Fruit fly (Drosophila melanogaster): ENCODE data around the gene Prosalpha4.

The Prosalpha4 gene

dm6 chrX:16275854-16276338 is at the start of gene Prosalpha4, which contains the start of gene kat80 (continued):
- no peak for TF ChIP-seq E2f1 (GFP tag; IDR thresholded peaks at IDR 0.05)
- TF ChIP-seq CG33557 (GFP tag; optimal IDR thresholded peaks at IDR 0.05), result no peak
- TF ChIP-seq sqz (GFP tag; optimal IDR thresholded peaks at IDR 0.05), result peak; percentile 18
- TF ChIP-seq CG10462 (GFP tag; optimal IDR thresholded peaks at IDR 0.05), result no peak
- peak; percentile 43 for TF ChIP-seq pzg (GFP tag; optimal IDR thresholded peaks at IDR 0.05)
- no peak for TF ChIP-seq Optix (GFP tag; IDR thresholded peaks at IDR 0.05)
- no peak for TF ChIP-seq lmd (GFP tag; IDR thresholded peaks at IDR 0.05)
- no peak for TF ChIP-seq pho (GFP tag; optimal IDR thresholded peaks at IDR 0.05)
- TF ChIP-seq CG17912 (GFP tag; optimal IDR thresholded peaks at IDR 0.05), result peak; percentile 60
- no peak for TF ChIP-seq BtbVII (GFP tag; optimal IDR thresholded peaks at IDR 0.05)
- no peak for TF ChIP-seq CG8089 (GFP tag; optimal IDR thresholded peaks at IDR 0.05)
- no peak for TF ChIP-seq CG16815 (GFP tag; optimal IDR thresholded peaks at IDR 0.05)
- peak; percentile 47 for TF ChIP-seq CG15696 (tag; optimal IDR thresholded peaks at IDR 0.05)
- TF ChIP-seq Max (GFP tag; optimal IDR thresholded peaks at IDR 0.05), result no peak
- peak; percentile 73 for TF ChIP-seq CG8924 (tag; optimal IDR thresholded peaks at IDR 0.05)
- TF ChIP-seq D19B (GFP tag; optimal IDR thresholded peaks at IDR 0.05), result no peak
- TF ChIP-seq CG6791 (GFP tag; IDR thresholded peaks at IDR 0.05; ENCODE audit: partially characterized antibody), result peak; percentile 42; the same call in 2 of the 3 replicates
- TF ChIP-seq prd (optimal IDR thresholded peaks at IDR 0.05), result no peak
- TF ChIP-seq prd (GFP tag; IDR thresholded peaks at IDR 0.05), result peak; percentile 13; the same call in 1 of the 3 replicates
- TF ChIP-seq CG31388 (GFP tag; optimal IDR thresholded peaks at IDR 0.05), result no peak
- TF ChIP-seq wor (GFP tag; IDR thresholded peaks at IDR 0.05), result no peak
- no peak for TF ChIP-seq CG3407 (GFP tag; optimal IDR thresholded peaks at IDR 0.05)
- peak; percentile 27; the same call in 1 of the 3 replicates for TF ChIP-seq zfh1 (GFP tag; IDR thresholded peaks at IDR 0.05)
- no peak for TF ChIP-seq CG13123 (GFP tag; optimal IDR thresholded peaks at IDR 0.05)
- TF ChIP-seq bsh (GFP tag; optimal IDR thresholded peaks at IDR 0.05), result peak in 1 of 2 experiments; percentile 28
- TF ChIP-seq CG10147 (GFP tag; optimal IDR thresholded peaks at IDR 0.05), result peak; percentile 35
- TF ChIP-seq gcm (GFP tag; optimal IDR thresholded peaks at IDR 0.05), result no peak
- TF ChIP-seq CG13296 (GFP tag; optimal IDR thresholded peaks at IDR 0.05), result peak; percentile 32
- peak; percentile 58 for TF ChIP-seq CG15514 (GFP tag; optimal IDR thresholded peaks at IDR 0.05)
- TF ChIP-seq slbo (GFP tag; IDR thresholded peaks at IDR 0.05), result peak; percentile 28; the same call in 1 of the 2 replicates
- no peak for TF ChIP-seq CG30431 (GFP tag; optimal IDR thresholded peaks at IDR 0.05)
- TF ChIP-seq Taf1 (GFP tag; IDR thresholded peaks at IDR 0.05), result no peak
- peak; percentile 75 for TF ChIP-seq CG8290 (GFP tag; optimal IDR thresholded peaks at IDR 0.05)
- no peak for TF ChIP-seq CG8290 (tag; optimal IDR thresholded peaks at IDR 0.05)
- TF ChIP-seq sr (GFP tag; IDR thresholded peaks at IDR 0.05), result no peak
- no peak for TF ChIP-seq Rx (GFP tag; IDR thresholded peaks at IDR 0.05)
- TF ChIP-seq CG43689 (GFP tag; IDR thresholded peaks at IDR 0.05), result no peak
- peak; percentile 88 for TF ChIP-seq nmo (GFP tag; optimal IDR thresholded peaks at IDR 0.05)
- no peak for TF ChIP-seq CG17568 (GFP tag; optimal IDR thresholded peaks at IDR 0.05)
- peak; percentile 32; the same call in 1 of the 2 replicates for TF ChIP-seq Dref (GFP tag; IDR thresholded peaks at IDR 0.05)
- peak; percentile 29 for TF ChIP-seq CG9817 (tag; optimal IDR thresholded peaks at IDR 0.05)
- TF ChIP-seq CG31441 (GFP tag; IDR thresholded peaks at IDR 0.05), result peak; percentile 64
- peak; percentile 42 for TF ChIP-seq zen (tag; optimal IDR thresholded peaks at IDR 0.05)
- no peak for TF ChIP-seq hkb (optimal IDR thresholded peaks at IDR 0.05)
- no peak for TF ChIP-seq hkb (GFP tag; IDR thresholded peaks at IDR 0.05)
- TF ChIP-seq sim (GFP tag; IDR thresholded peaks at IDR 0.05), result no peak
- TF ChIP-seq CG17328 (GFP tag; IDR thresholded peaks at IDR 0.05), result 0 out of 2 replicates have a peak, but pooled peaks have one; percentile 11
- no peak for TF ChIP-seq bowl (GFP tag; IDR thresholded peaks at IDR 0.05)
- TF ChIP-seq schlank (tag; optimal IDR thresholded peaks at IDR 0.05), result peak; percentile 24
- TF ChIP-seq Fer3 (tag; optimal IDR thresholded peaks at IDR 0.05), result peak; percentile 18
- TF ChIP-seq ro (GFP tag; IDR thresholded peaks at IDR 0.05), result no peak
- peak; percentile 32; the same call in 1 of the 2 replicates for TF ChIP-seq CG14441 (GFP tag; IDR thresholded peaks at IDR 0.05)
